Worm (Caenorhabditis elegans) whole organism, L1 larva: ENCODE data around the gene fbxb-60.

Experiments used
- ceh-8 ChIP-seq: fragments of 200-800 bp; sonication (Bioruptor generic); optimal IDR thresholded peaks from 2 replicates; lab custom pipeline; 2018; ENCODE audit warnings: mild to moderate bottlenecking, missing genetic modification characterization, moderate library complexity, missing compliant biosample characterization
- elt-2 ChIP-seq: sonication (generic microtip); optimal IDR thresholded peaks from 2 replicates; lab custom pipeline; 2016; ENCODE audit warnings: missing genetic modification characterization, mild to moderate bottlenecking, inconsistent platforms, missing compliant biosample characterization, missing genetic modification reagents
- fkh-10 ChIP-seq: sonication (generic microtip); optimal IDR thresholded peaks from 2 replicates; lab custom pipeline; 2017; ENCODE audit warnings: missing biosample characterization, missing genetic modification reagents, missing genetic modification characterization
- jun-1 ChIP-seq: fragments of 150-350 bp; optimal IDR thresholded peaks from 2 replicates; lab custom pipeline; 2014; ENCODE audit warnings: missing biosample characterization, missing genetic modification reagents, missing genetic modification characterization
- nhr-12 ChIP-seq: sonication (generic microtip); optimal IDR thresholded peaks from 2 replicates; lab custom pipeline; 2017; ENCODE audit warnings: missing biosample characterization, missing genetic modification characterization
- nhr-237 ChIP-seq: fragments of 150-350 bp; optimal IDR thresholded peaks from 2 replicates; lab custom pipeline; 2014; ENCODE audit warnings: missing biosample characterization, missing genetic modification characterization
- nhr-47 ChIP-seq: sonication (generic microtip); optimal IDR thresholded peaks from 2 replicates; lab custom pipeline; 2016; ENCODE audit warnings: mild to moderate bottlenecking, missing genetic modification characterization, moderate library complexity, missing compliant biosample characterization
- nhr-85 ChIP-seq: sonication (generic microtip); peaks from one replicate; lab custom pipeline; 2016; ENCODE audit warnings: missing genetic modification characterization, inconsistent platforms, missing compliant biosample characterization
- nhr-90 ChIP-seq: sonication (generic microtip); optimal IDR thresholded peaks from 2 replicates; lab custom pipeline; 2016; ENCODE audit warnings: mild to moderate bottlenecking, missing genetic modification characterization, missing compliant biosample characterization; ENCODE audit not compliant: poor library complexity
- unc-130 ChIP-seq: fragments of 150-350 bp; optimal IDR thresholded peaks from 2 replicates; lab custom pipeline; 2017; ENCODE audit warnings: missing biosample characterization, missing genetic modification characterization, inconsistent platforms

DNA sequence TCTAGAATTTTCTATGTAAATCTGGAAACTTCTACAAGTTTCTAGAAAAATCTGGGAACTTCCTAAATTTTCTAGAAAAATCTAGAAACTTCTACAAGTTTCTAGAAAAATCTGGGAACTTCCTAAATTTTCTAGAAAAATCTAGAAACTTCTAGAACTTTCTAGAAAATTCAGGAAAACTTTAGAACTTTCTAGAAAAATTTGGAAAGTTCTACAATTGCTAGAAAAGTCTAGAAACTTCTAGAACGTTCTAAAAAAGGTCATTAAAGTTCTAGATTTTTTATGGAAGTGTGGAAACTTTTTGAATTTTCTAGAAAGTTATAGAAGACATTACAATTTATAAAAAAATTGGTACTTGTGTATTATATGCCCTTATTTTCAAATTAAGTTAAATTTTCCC is 4.6 kb upstream of the fbxb-60 start, which contains the start of gene F55C9.5:
- TF ChIP-seq fkh-10 (GFP tag; lab: Kevin White, UChicago) = no peak
- no peak for TF ChIP-seq nhr-85
- TF ChIP-seq jun-1 (tag; lab: Kevin White, UChicago) = no peak
- TF ChIP-seq ceh-8 (GFP tag; lab: Kevin White, UChicago) = no peak
- TF ChIP-seq nhr-12 = no peak
- TF ChIP-seq nhr-47 (tag; lab: Kevin White, UChicago) = no peak
- TF ChIP-seq nhr-237 (tag; lab: Kevin White, UChicago) = no peak
- TF ChIP-seq elt-2 (tag; lab: Kevin White, UChicago) = no peak
- no peak for TF ChIP-seq nhr-90 (tag; lab: Kevin White, UChicago)
- TF ChIP-seq unc-130 = no peak
